Worm (Caenorhabditis elegans) whole organism, L1 larva: ENCODE measurements around the gene C55A6.10.

Source experiments
- C04F5.9 ChIP-seq: sonication (generic microtip); optimal IDR thresholded peaks from 2 replicates; lab custom pipeline; 2016; ENCODE audit warnings: missing genetic modification characterization, missing compliant biosample characterization
- C16A3.4 ChIP-seq: fragments of 150-350 bp; optimal IDR thresholded peaks from 2 replicates; lab custom pipeline; 2014; ENCODE audit warnings: missing biosample characterization, missing genetic modification characterization
- Y116A8C.19 ChIP-seq: sonication (generic microtip); optimal IDR thresholded peaks from 2 replicates; lab custom pipeline; 2016; ENCODE audit warnings: missing compliant biosample characterization, missing genetic modification characterization, borderline replicate concordance
- aly-2 ChIP-seq: fragments of 150-350 bp; optimal IDR thresholded peaks from 2 replicates; lab custom pipeline; 2014; ENCODE audit warnings: missing biosample characterization, missing genetic modification characterization
- ama-1 ChIP-seq: fragments of 150-350 bp; optimal IDR thresholded peaks from 2 replicates; lab custom pipeline; 2014
- ceh-63 ChIP-seq: fragments of 200-800 bp; sonication (Bioruptor generic); optimal IDR thresholded peaks from 2 replicates; lab custom pipeline; 2018; ENCODE audit warnings: mild to moderate bottlenecking, missing genetic modification characterization, missing compliant biosample characterization
- ceh-88 ChIP-seq: fragments of 200-800 bp; sonication (Bioruptor generic); IDR thresholded peaks from 2 replicates; pipeline ENCODE4 v1.3.6; 2022; ENCODE audit warnings: missing genetic modification characterization, missing compliant biosample characterization
- ceh-90 ChIP-seq: sonication (generic microtip); optimal IDR thresholded peaks from 2 replicates; lab custom pipeline; 2016; ENCODE audit warnings: missing genetic modification characterization, missing compliant biosample characterization
- dpl-1 ChIP-seq, 3 experiments: fragments of 150-350 bp in 2 of 3; sonication (generic microtip) in 1 of 3; optimal IDR thresholded peaks; 2 replicates each; lab custom pipeline; 2014 to 2017; ENCODE audit warnings: missing biosample characterization in 3 of 3, missing genetic modification characterization in 3 of 3, missing genetic modification reagents in 3 of 3
- efl-1 ChIP-seq, 4 experiments: fragments of 150-350 bp; optimal IDR thresholded peaks in 3 of 4; peaks in 1 of 4; 1 replicate in 1 of 4; 2 replicates in 3 of 4; lab custom pipeline; 2014; ENCODE audit warnings: missing biosample characterization in 2 of 4, missing genetic modification characterization in 2 of 4, missing genetic modification reagents in 2 of 4
- efl-3 ChIP-seq: fragments of 200-800 bp; sonication (Bioruptor generic); optimal IDR thresholded peaks from 2 replicates; lab custom pipeline; 2018; ENCODE audit warnings: mild to moderate bottlenecking, missing genetic modification characterization, missing compliant biosample characterization
- egl-13 ChIP-seq: sonication (generic microtip); optimal IDR thresholded peaks from 2 replicates; lab custom pipeline; 2016; ENCODE audit warnings: missing genotype, missing genetic modification reagents, missing genetic modification characterization, missing compliant biosample characterization
- egl-27 ChIP-seq, 2 experiments: fragments of 150-350 bp in 1 of 2; sonication (generic microtip); optimal IDR thresholded peaks; 3 replicates each; lab custom pipeline; 2017 to 2018; ENCODE audit warnings: missing biosample characterization in 2 of 2, missing genetic modification characterization in 2 of 2, missing genetic modification reagents in 2 of 2
- elt-2 ChIP-seq: sonication (generic microtip); optimal IDR thresholded peaks from 2 replicates; lab custom pipeline; 2016; ENCODE audit warnings: missing genetic modification characterization, mild to moderate bottlenecking, inconsistent platforms, missing compliant biosample characterization, missing genetic modification reagents
- elt-3 ChIP-seq, 6 experiments: fragments of 150-350 bp in 1 of 6; sonication (generic microtip); optimal IDR thresholded peaks; 2 replicates each; lab custom pipeline; 2017 to 2018; ENCODE audit warnings: missing biosample characterization in 6 of 6, missing genetic modification characterization in 6 of 6, inconsistent platforms in 1 of 6
- ets-5 ChIP-seq: fragments of 200-800 bp; sonication (Bioruptor generic); IDR thresholded peaks from 2 replicates; pipeline ENCODE4 v1.3.6; 2022; ENCODE audit warnings: missing genetic modification characterization, missing compliant biosample characterization
- fkh-10 ChIP-seq: sonication (generic microtip); optimal IDR thresholded peaks from 2 replicates; lab custom pipeline; 2017; ENCODE audit warnings: missing biosample characterization, missing genetic modification reagents, missing genetic modification characterization
- fkh-8 ChIP-seq: sonication (generic microtip); optimal IDR thresholded peaks from 2 replicates; lab custom pipeline; 2016; ENCODE audit warnings: mild to moderate bottlenecking, missing genetic modification characterization, missing compliant biosample characterization
- grh-1 ChIP-seq: fragments of 200-800 bp; sonication (Bioruptor generic); IDR thresholded peaks from 2 replicates; pipeline ENCODE4 v1.3.6; 2022; ENCODE audit warnings: missing genetic modification reagents, missing genetic modification characterization, missing compliant biosample characterization
- hlh-17 ChIP-seq: fragments of 200-800 bp; sonication (Bioruptor generic); optimal IDR thresholded peaks from 2 replicates; lab custom pipeline; 2018; ENCODE audit warnings: missing genetic modification characterization, mild to moderate bottlenecking, missing compliant biosample characterization, moderate library complexity, borderline replicate concordance
- hlh-4 ChIP-seq: sonication (generic microtip); optimal IDR thresholded peaks from 2 replicates; lab custom pipeline; 2016; ENCODE audit warnings: mild to moderate bottlenecking, missing genetic modification characterization, missing compliant biosample characterization
- hpl-2 ChIP-seq: fragments of 150-350 bp; optimal IDR thresholded peaks from 2 replicates; lab custom pipeline; 2014; ENCODE audit warnings: missing biosample characterization, missing genetic modification reagents, missing genetic modification characterization
- irx-1 ChIP-seq: sonication (generic microtip); optimal IDR thresholded peaks from 2 replicates; lab custom pipeline; 2016; ENCODE audit warnings: missing genetic modification characterization, missing compliant biosample characterization
- isw-1 ChIP-seq: fragments of 200-800 bp; sonication (Bioruptor generic); IDR thresholded peaks from 2 replicates; pipeline ENCODE4 v1.3.6; 2022; ENCODE audit warnings: missing genetic modification characterization, missing compliant biosample characterization
- lin-13 ChIP-seq: fragments of 150-350 bp; optimal IDR thresholded peaks from 2 replicates; lab custom pipeline; 2014; ENCODE audit warnings: missing biosample characterization, missing genetic modification reagents, missing genetic modification characterization
- lin-14 ChIP-seq: fragments of 200-800 bp; sonication (Bioruptor generic); optimal IDR thresholded peaks from 2 replicates; lab custom pipeline; 2018; ENCODE audit warnings: mild to moderate bottlenecking, missing genetic modification characterization, moderate library complexity, missing compliant biosample characterization
- lin-39 ChIP-seq: fragments of 150-350 bp; optimal IDR thresholded peaks from 2 replicates; lab custom pipeline; 2014; ENCODE audit warnings: missing biosample characterization, missing genetic modification reagents, missing genetic modification characterization
- lir-3 ChIP-seq: sonication (generic microtip); optimal IDR thresholded peaks from 2 replicates; lab custom pipeline; 2016; ENCODE audit warnings: mild to moderate bottlenecking, missing genetic modification characterization, moderate library complexity, missing compliant biosample characterization; ENCODE audit not compliant: poor library complexity
- lsy-2 ChIP-seq, 2 experiments: fragments of 150-350 bp; optimal IDR thresholded peaks; 2 replicates each; lab custom pipeline; 2014; ENCODE audit warnings: missing biosample characterization in 2 of 2, missing genetic modification characterization in 2 of 2
- mab-9 ChIP-seq: fragments of 200-800 bp; sonication (Bioruptor generic); IDR thresholded peaks from 2 replicates; pipeline ENCODE4 v1.3.6; 2022; ENCODE audit warnings: missing genetic modification reagents, missing genetic modification characterization, missing compliant biosample characterization
- mdl-1 ChIP-seq, 2 experiments: fragments of 150-350 bp; optimal IDR thresholded peaks; 2 replicates each; lab custom pipeline; 2014 to 2017; ENCODE audit warnings: missing biosample characterization in 2 of 2, missing genetic modification characterization in 2 of 2, inconsistent platforms in 1 of 2
- mef-2 ChIP-seq: fragments of 150-350 bp; optimal IDR thresholded peaks from 2 replicates; lab custom pipeline; 2014; ENCODE audit warnings: missing biosample characterization, missing genetic modification characterization
- nhr-11 ChIP-seq: fragments of 150-350 bp; optimal IDR thresholded peaks from 2 replicates; lab custom pipeline; 2014; ENCODE audit warnings: missing biosample characterization, missing genetic modification characterization
- nhr-19 ChIP-seq: fragments of 200-800 bp; sonication (Bioruptor generic); conservative IDR thresholded peaks from 2 replicates; pipeline ENCODE4 v1.3.6; 2022; ENCODE audit warnings: missing genetic modification characterization, missing compliant biosample characterization
- nhr-20 ChIP-seq: sonication (generic microtip); optimal IDR thresholded peaks from 2 replicates; lab custom pipeline; 2016; ENCODE audit warnings: mild to moderate bottlenecking, missing genetic modification characterization, missing compliant biosample characterization
- nhr-237 ChIP-seq: fragments of 150-350 bp; optimal IDR thresholded peaks from 2 replicates; lab custom pipeline; 2014; ENCODE audit warnings: missing biosample characterization, missing genetic modification characterization
- nhr-28 ChIP-seq: fragments of 150-350 bp; optimal IDR thresholded peaks from 2 replicates; lab custom pipeline; 2014; ENCODE audit warnings: missing biosample characterization, missing genetic modification characterization
- nhr-47 ChIP-seq: sonication (generic microtip); optimal IDR thresholded peaks from 2 replicates; lab custom pipeline; 2016; ENCODE audit warnings: mild to moderate bottlenecking, missing genetic modification characterization, moderate library complexity, missing compliant biosample characterization
- nhr-76 ChIP-seq: sonication (generic microtip); optimal IDR thresholded peaks from 2 replicates; lab custom pipeline; 2017; ENCODE audit warnings: missing biosample characterization, missing genetic modification characterization
- nhr-84 ChIP-seq: sonication (generic microtip); optimal IDR thresholded peaks from 2 replicates; lab custom pipeline; 2017; ENCODE audit warnings: missing biosample characterization, missing genetic modification characterization
- nhr-90 ChIP-seq: sonication (generic microtip); optimal IDR thresholded peaks from 2 replicates; lab custom pipeline; 2016; ENCODE audit warnings: mild to moderate bottlenecking, missing genetic modification characterization, missing compliant biosample characterization; ENCODE audit not compliant: poor library complexity
- pag-3 ChIP-seq: sonication (generic microtip); optimal IDR thresholded peaks from 2 replicates; lab custom pipeline; 2017; ENCODE audit warnings: missing genetic modification characterization, mild to moderate bottlenecking, missing compliant biosample characterization, antibody characterized with exemption, borderline replicate concordance; ENCODE audit not compliant: insufficient read depth
- rnt-1 ChIP-seq: sonication (generic microtip); optimal IDR thresholded peaks from 2 replicates; lab custom pipeline; 2016; ENCODE audit warnings: mild to moderate bottlenecking, missing genetic modification characterization, moderate library complexity, missing compliant biosample characterization
- sox-4 ChIP-seq: sonication (generic microtip); optimal IDR thresholded peaks from 2 replicates; lab custom pipeline; 2016; ENCODE audit warnings: missing genetic modification characterization, missing compliant biosample characterization
- sptf-1 ChIP-seq: fragments of 150-350 bp; optimal IDR thresholded peaks from 2 replicates; lab custom pipeline; 2014; ENCODE audit warnings: missing biosample characterization, missing genetic modification characterization
- sup-37 ChIP-seq: fragments of 200-800 bp; sonication (Bioruptor generic); optimal IDR thresholded peaks from 2 replicates; lab custom pipeline; 2018; ENCODE audit warnings: mild to moderate bottlenecking, missing genetic modification characterization, missing compliant biosample characterization
- swsn-7 ChIP-seq: sonication (generic microtip); optimal IDR thresholded peaks from 2 replicates; lab custom pipeline; 2016; ENCODE audit warnings: missing genetic modification characterization, missing compliant biosample characterization
- tlp-1 ChIP-seq: fragments of 150-350 bp; optimal IDR thresholded peaks from 2 replicates; lab custom pipeline; 2014; ENCODE audit warnings: missing biosample characterization, missing genetic modification characterization
- unc-30 ChIP-seq: sonication (generic microtip); optimal IDR thresholded peaks from 2 replicates; lab custom pipeline; 2017; ENCODE audit warnings: missing biosample characterization, missing genetic modification characterization
- unc-62 ChIP-seq: fragments of 150-350 bp; optimal IDR thresholded peaks from 2 replicates; lab custom pipeline; 2014; ENCODE audit warnings: missing biosample characterization, missing genetic modification reagents, missing genetic modification characterization
- unc-86 ChIP-seq: sonication (generic microtip); optimal IDR thresholded peaks from 2 replicates; lab custom pipeline; 2016; ENCODE audit warnings: missing genetic modification characterization, missing compliant biosample characterization
- xbp-1 ChIP-seq: sonication (generic microtip); optimal IDR thresholded peaks from 2 replicates; lab custom pipeline; 2016; ENCODE audit warnings: missing genetic modification characterization, missing compliant biosample characterization
- zag-1 ChIP-seq: fragments of 150-350 bp; optimal IDR thresholded peaks from 2 replicates; lab custom pipeline; 2014; ENCODE audit warnings: missing biosample characterization, missing genetic modification characterization

Gene C55A6.10

ce11 chrV:11506347-11506746 is 1.2 kb downstream of the C55A6.10 start:
- no peak for TF ChIP-seq pag-3
- TF ChIP-seq egl-13 (tag; lab: Kevin White, UChicago) = no peak
- no peak for TF ChIP-seq sup-37 (GFP tag; lab: Kevin White, UChicago)
- no peak for TF ChIP-seq ceh-88 (GFP tag; lab: Robert Waterston, UW)
- no peak for TF ChIP-seq ama-1 (lab: Kevin White, UChicago)
- no peak for TF ChIP-seq egl-27 (tag; optimal IDR thresholded peaks at IDR 0.05; lab: Kevin White, UChicago)
- no peak for TF ChIP-seq nhr-47 (tag; lab: Kevin White, UChicago)
- TF ChIP-seq zag-1 (tag; lab: Kevin White, UChicago) = no peak
- no peak for TF ChIP-seq hpl-2 (GFP tag; lab: Kevin White, UChicago)
- peak in 1 of 2 experiments; percentile 18 for TF ChIP-seq efl-1 (optimal IDR thresholded peaks at IDR 0.05; lab: Kevin White, UChicago)
- no peak for TF ChIP-seq efl-1 (GFP tag; optimal IDR thresholded peaks at IDR 0.05 in 1 of 2; lab: Kevin White, UChicago)
- TF ChIP-seq mef-2 = no peak
- TF ChIP-seq elt-2 = no peak
- no peak for TF ChIP-seq nhr-11 (tag; lab: Kevin White, UChicago)
- TF ChIP-seq lin-14 (GFP tag; lab: Kevin White, UChicago) = peak; percentile 88
- no peak for TF ChIP-seq isw-1 (GFP tag; lab: Robert Waterston, UW)
- TF ChIP-seq nhr-76 (tag; lab: Kevin White, UChicago) = no peak
- TF ChIP-seq lin-39 (tag; lab: Kevin White, UChicago) = no peak
- TF ChIP-seq elt-3 (tag; optimal IDR thresholded peaks at IDR 0.05; lab: Kevin White, UChicago) = no peak
- TF ChIP-seq efl-3 = no peak
- TF ChIP-seq sox-4 = no peak
- no peak for TF ChIP-seq aly-2
- TF ChIP-seq nhr-19 (GFP tag; lab: Robert Waterston, UW) = peak; percentile 48
- no peak for TF ChIP-seq mab-9
- TF ChIP-seq swsn-7 (tag; lab: Kevin White, UChicago) = no peak
- no peak for TF ChIP-seq C04F5.9 (tag; lab: Kevin White, UChicago)
- TF ChIP-seq unc-30 (tag; lab: Kevin White, UChicago) = no peak
- TF ChIP-seq tlp-1 (tag; lab: Kevin White, UChicago) = no peak
- TF ChIP-seq lsy-2 (tag; optimal IDR thresholded peaks at IDR 0.05; lab: Kevin White, UChicago) = peak; percentile 30 to 56
- no peak for TF ChIP-seq sptf-1 (tag; lab: Kevin White, UChicago)
- no peak for TF ChIP-seq fkh-8
- no peak for TF ChIP-seq C16A3.4 (tag; lab: Kevin White, UChicago)
- TF ChIP-seq rnt-1 (tag; lab: Kevin White, UChicago) = peak; percentile 61
- no peak for TF ChIP-seq fkh-10 (GFP tag; lab: Kevin White, UChicago)
- TF ChIP-seq nhr-20 (tag; lab: Kevin White, UChicago) = peak; percentile 33
- TF ChIP-seq nhr-28 (tag; lab: Kevin White, UChicago) = no peak
- TF ChIP-seq xbp-1 = no peak
- TF ChIP-seq nhr-237 (tag; lab: Kevin White, UChicago) = no peak
- TF ChIP-seq unc-62 (GFP tag; lab: Kevin White, UChicago) = no peak
- no peak for TF ChIP-seq ceh-63
- TF ChIP-seq ets-5 (GFP tag; lab: Robert Waterston, UW) = no peak
- TF ChIP-seq nhr-90 (tag; lab: Kevin White, UChicago) = no peak
- TF ChIP-seq mdl-1 (tag; optimal IDR thresholded peaks at IDR 0.05; lab: Kevin White, UChicago) = no peak
- no peak for TF ChIP-seq ceh-90 (tag; lab: Kevin White, UChicago)
- TF ChIP-seq dpl-1 (GFP tag; optimal IDR thresholded peaks at IDR 0.05; lab: Kevin White, UChicago) = no peak
- no peak for TF ChIP-seq unc-86 (tag; lab: Kevin White, UChicago)
- no peak for TF ChIP-seq hlh-17 (GFP tag; lab: Kevin White, UChicago)
- no peak for TF ChIP-seq grh-1
- TF ChIP-seq hlh-4 (tag; lab: Kevin White, UChicago) = no peak
- TF ChIP-seq lir-3 (tag; lab: Kevin White, UChicago) = no peak
- no peak for TF ChIP-seq nhr-84 (tag; lab: Kevin White, UChicago)
- TF ChIP-seq lin-13 (GFP tag; lab: Kevin White, UChicago) = no peak
- no peak for TF ChIP-seq irx-1 (tag; lab: Kevin White, UChicago)
- TF ChIP-seq Y116A8C.19 (tag; lab: Kevin White, UChicago) = no peak
